Worm (Caenorhabditis elegans) whole organism, L3 larva: ENCODE data around the gene nep-5.

Source experiments
- R02D3.7 ChIP-seq: fragments of 150-350 bp; optimal IDR thresholded peaks from 2 replicates; lab custom pipeline; 2014; ENCODE audit warnings: missing biosample characterization, missing genetic modification characterization
- ZK546.5 ChIP-seq: sonication (generic microtip); optimal IDR thresholded peaks from 2 replicates; lab custom pipeline; 2017; ENCODE audit warnings: missing biosample characterization, missing genetic modification characterization
- ceh-82 ChIP-seq: fragments of 150-350 bp; optimal IDR thresholded peaks from 2 replicates; lab custom pipeline; 2014; ENCODE audit warnings: missing biosample characterization, missing genetic modification characterization
- daf-12 ChIP-seq: fragments of 150-350 bp; optimal IDR thresholded peaks from 2 replicates; lab custom pipeline; 2014; ENCODE audit warnings: missing biosample characterization, missing genetic modification reagents, missing genetic modification characterization
- elt-1 ChIP-seq: fragments of 150-350 bp; optimal IDR thresholded peaks from 2 replicates; lab custom pipeline; 2014; ENCODE audit warnings: missing biosample characterization, missing genetic modification characterization
- fos-1 ChIP-seq: fragments of 150-350 bp; optimal IDR thresholded peaks from 2 replicates; lab custom pipeline; 2014; ENCODE audit warnings: missing biosample characterization, missing genetic modification characterization
- jun-1 ChIP-seq: fragments of 150-350 bp; optimal IDR thresholded peaks from 2 replicates; lab custom pipeline; 2014; ENCODE audit warnings: missing biosample characterization, missing genetic modification reagents, missing genetic modification characterization
- lin-15B ChIP-seq: fragments of 150-350 bp; optimal IDR thresholded peaks from 2 replicates; lab custom pipeline; 2014; ENCODE audit warnings: missing biosample characterization, missing genetic modification characterization
- nhr-11 ChIP-seq: fragments of 150-350 bp; optimal IDR thresholded peaks from 2 replicates; lab custom pipeline; 2014; ENCODE audit warnings: missing biosample characterization, missing genetic modification characterization
- nhr-237 ChIP-seq: fragments of 150-350 bp; optimal IDR thresholded peaks from 2 replicates; lab custom pipeline; 2014; ENCODE audit warnings: missing biosample characterization, missing genetic modification characterization
- nhr-76 ChIP-seq: fragments of 150-350 bp; sonication (generic microtip); optimal IDR thresholded peaks from 5 replicates; lab custom pipeline; 2014; ENCODE audit warnings: missing biosample characterization, missing genetic modification characterization
- snpc-4 ChIP-seq: fragments of 150-350 bp; optimal IDR thresholded peaks from 2 replicates; lab custom pipeline; 2014; ENCODE audit warnings: missing biosample characterization, missing genetic modification characterization
- tbx-2 ChIP-seq: sonication (generic microtip); optimal IDR thresholded peaks from 2 replicates; lab custom pipeline; 2016; ENCODE audit warnings: mild to moderate bottlenecking, missing genetic modification characterization, missing compliant biosample characterization

DNA sequence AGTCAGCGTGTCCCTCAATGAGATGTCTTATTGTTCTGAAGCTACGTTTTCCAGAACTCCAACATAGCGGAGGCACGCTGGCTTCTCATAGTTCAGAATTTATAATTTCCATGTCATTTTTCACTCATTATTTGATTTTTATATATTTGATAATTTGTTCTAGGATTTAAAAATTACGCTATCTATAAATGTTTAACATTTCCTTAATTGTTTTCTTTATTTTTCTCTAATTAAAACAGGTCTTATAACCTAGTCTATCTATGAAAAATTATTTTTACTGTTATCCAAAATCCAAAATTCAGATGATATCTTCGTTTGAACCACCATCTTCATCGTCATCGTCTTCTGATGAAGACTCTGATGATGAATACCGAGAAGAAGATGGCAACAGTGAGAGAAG lies 9.6 kb upstream of the nep-5 start, which contains the start of gene F56D1.1:
- no peak for TF ChIP-seq jun-1
- TF ChIP-seq fos-1 (tag; lab: Kevin White, UChicago), result no peak
- TF ChIP-seq lin-15B, result no peak
- no peak for TF ChIP-seq nhr-237 (tag; lab: Kevin White, UChicago)
- TF ChIP-seq R02D3.7, result no peak
- TF ChIP-seq snpc-4, result no peak
- TF ChIP-seq tbx-2 (tag; lab: Kevin White, UChicago), result no peak
- no peak for TF ChIP-seq nhr-11 (tag; lab: Kevin White, UChicago)
- TF ChIP-seq elt-1 (tag; lab: Kevin White, UChicago), result no peak
- no peak for TF ChIP-seq ZK546.5 (tag; lab: Kevin White, UChicago)
- TF ChIP-seq nhr-76 (tag; lab: Kevin White, UChicago), result no peak
- TF ChIP-seq daf-12 (tag; lab: Kevin White, UChicago), result no peak
- TF ChIP-seq ceh-82, result no peak
